ENCODE assay signal across 1 fruit fly cellular context in the genomic region with DNA sequence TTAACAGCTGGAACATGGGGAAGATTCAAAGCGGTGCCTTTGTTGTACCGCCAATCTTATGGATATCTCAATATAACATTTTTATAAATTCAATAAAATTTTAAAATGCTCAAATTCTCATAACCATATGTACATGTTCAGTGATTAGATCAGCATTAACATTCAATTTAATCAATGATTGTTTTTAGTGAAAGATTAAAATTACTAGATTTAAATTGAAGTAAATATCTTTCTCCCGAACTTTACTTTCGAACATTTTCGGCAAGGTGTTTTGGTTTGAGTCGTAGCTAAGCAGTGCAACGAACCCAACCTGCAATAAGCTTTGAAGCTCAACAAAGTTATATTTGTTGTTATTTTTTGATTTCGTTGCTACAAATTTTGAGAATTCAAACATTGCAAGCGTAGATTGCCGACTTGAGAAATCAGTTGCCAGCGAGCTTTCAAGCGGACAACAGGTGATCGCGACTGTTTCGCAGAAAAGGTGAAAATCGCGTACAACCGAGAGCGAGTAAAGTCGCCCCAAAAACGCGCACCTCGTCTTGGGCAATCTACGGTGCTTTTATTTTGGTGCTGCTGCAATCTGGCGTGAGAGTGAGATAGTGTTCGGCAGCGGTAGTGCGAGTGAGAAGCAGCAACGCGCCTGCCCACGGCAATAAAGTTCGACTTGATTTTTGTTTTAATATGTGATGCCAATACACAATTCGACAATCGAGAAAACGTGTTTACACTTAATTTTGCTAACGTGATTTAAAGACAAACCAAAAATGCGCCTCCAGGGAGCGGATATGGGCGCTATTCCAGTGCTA.
TF ChIP-seq lines count a peak whose summit lies in the region.

A gene (plus strand): TSS at position 423 of the 806 bp plus-strand sequence.

TF ChIP-seq in whole organism, embryonic, 481 proteins besides CTCF, POLR2A, EP300 and RAD21 (continued from another document):
- TF ChIP-seq CG5245 (GFP tag; optimal IDR thresholded peaks at IDR 0.05; lab: Kevin White, UChicago) (peak; percentile 11), sisA (GFP tag; IDR thresholded peaks at IDR 0.05; lab: Robert Waterston, UW) (no peak), MTF-1 (GFP tag; optimal IDR thresholded peaks at IDR 0.05; lab: Kevin White, UChicago; ENCODE audit: borderline replicate concordance) (no peak), al (GFP tag; IDR thresholded peaks at IDR 0.05; lab: Robert Waterston, UW) (peak; percentile 35), CG1529 (GFP tag; optimal IDR thresholded peaks at IDR 0.05; lab: Kevin White, UChicago) (no peak), schlank (tag; optimal IDR thresholded peaks at IDR 0.05; lab: Kevin White, UChicago) (no peak), CG3847 (GFP tag; IDR thresholded peaks at IDR 0.05; lab: Robert Waterston, UW) (0 out of 2 replicates have a peak, but pooled peaks have one; percentile 19), Poxn (GFP tag; IDR thresholded peaks at IDR 0.05; lab: Robert Waterston, UW) (no peak), CG4820 (GFP tag; optimal IDR thresholded peaks at IDR 0.05; lab: Kevin White, UChicago) (peak; percentile 14), salm (tag; optimal IDR thresholded peaks at IDR 0.05; lab: Kevin White, UChicago) (no peak), amos (GFP tag; IDR thresholded peaks at IDR 0.05; lab: Robert Waterston, UW; ENCODE audit: partially characterized antibody) (no peak; the same call in 1 of the 2 replicates), Fer2 (tag; optimal IDR thresholded peaks at IDR 0.05; lab: Kevin White, UChicago) (no peak), ro (GFP tag; IDR thresholded peaks at IDR 0.05; lab: Robert Waterston, UW) (no peak), p53 (GFP tag; optimal IDR thresholded peaks at IDR 0.05; lab: Kevin White, UChicago) (no peak), Neu2 (GFP tag; optimal IDR thresholded peaks at IDR 0.05; lab: Kevin White, UChicago; ENCODE audit: borderline replicate concordance) (no peak), Fer3 (tag; optimal IDR thresholded peaks at IDR 0.05; lab: Kevin White, UChicago) (peak; percentile 33), peb (GFP tag; IDR thresholded peaks at IDR 0.05; lab: Robert Waterston, UW) (no peak), CG14050 (GFP tag; IDR thresholded peaks at IDR 0.05; lab: Robert Waterston, UW) (no peak), pros (GFP tag; optimal IDR thresholded peaks at IDR 0.05; lab: Kevin White, UChicago) (no peak), Nf-YB (GFP tag; optimal IDR thresholded peaks at IDR 0.05; lab: Kevin White, UChicago) (no peak), bigmax (GFP tag; optimal IDR thresholded peaks at IDR 0.05; lab: Kevin White, UChicago) (peak; percentile 13), CG6791 (GFP tag; IDR thresholded peaks at IDR 0.05; lab: Robert Waterston, UW; ENCODE audit: partially characterized antibody) (no peak), CG12942 (GFP tag; optimal IDR thresholded peaks at IDR 0.05; lab: Kevin White, UChicago) (no peak), Nf-YA (GFP tag; IDR thresholded peaks at IDR 0.05; lab: Robert Waterston, UW) (no peak), Asciz (GFP tag; optimal IDR thresholded peaks at IDR 0.05; lab: Kevin White, UChicago) (no peak), hth (optimal IDR thresholded peaks at IDR 0.05; lab: Kevin White, UChicago) (no peak), hbn (GFP tag; IDR thresholded peaks at IDR 0.05; lab: Robert Waterston, UW; ENCODE audit: partially characterized antibody) (no peak), CG7987 (GFP tag; optimal IDR thresholded peaks at IDR 0.05; lab: Kevin White, UChicago) (no peak), vnd (GFP tag; IDR thresholded peaks at IDR 0.05; lab: Robert Waterston, UW; ENCODE audit: partially characterized antibody) (no peak), Gsc (GFP tag; IDR thresholded peaks at IDR 0.05; lab: Robert Waterston, UW) (no peak), Lim3 (GFP tag; IDR thresholded peaks at IDR 0.05; lab: Robert Waterston, UW) (no peak), D (optimal IDR thresholded peaks at IDR 0.05; lab: Kevin White, UChicago) (no peak), D (GFP tag; optimal IDR thresholded peaks at IDR 0.05; lab: Kevin White, UChicago) (no peak), NC2β (GFP tag; optimal IDR thresholded peaks at IDR 0.05; lab: Kevin White, UChicago) (no peak), Ssrp (tag; optimal IDR thresholded peaks at IDR 0.05; lab: Kevin White, UChicago) (no peak), sim (GFP tag; IDR thresholded peaks at IDR 0.05; lab: Robert Waterston, UW) (no peak), CG8290 (GFP tag; optimal IDR thresholded peaks at IDR 0.05; lab: Kevin White, UChicago) (no peak), CG8290 (tag; optimal IDR thresholded peaks at IDR 0.05; lab: Kevin White, UChicago) (peak in 1 of 2 experiments; percentile 55), slou (GFP tag; optimal IDR thresholded peaks at IDR 0.05; lab: Kevin White, UChicago) (no peak), CG5180 (GFP tag; optimal IDR thresholded peaks at IDR 0.05; lab: Kevin White, UChicago) (no peak), Dek (tag; optimal IDR thresholded peaks at IDR 0.05; lab: Kevin White, UChicago) (no peak), Blimp-1 (GFP tag; optimal IDR thresholded peaks at IDR 0.05; lab: Kevin White, UChicago) (peak; percentile 27), CG42726 (GFP tag; IDR thresholded peaks at IDR 0.05; lab: Robert Waterston, UW; ENCODE audit: partially characterized antibody) (no peak; the same call in 1 of the 2 replicates), Eip74EF (GFP tag; optimal IDR thresholded peaks at IDR 0.05; lab: Kevin White, UChicago) (no peak), Xbp1 (GFP tag; optimal IDR thresholded peaks at IDR 0.05; lab: Kevin White, UChicago) (peak; percentile 28), CG3281 (GFP tag; optimal IDR thresholded peaks at IDR 0.05; lab: Kevin White, UChicago) (no peak), CG34224 (GFP tag; IDR thresholded peaks at IDR 0.05; lab: Robert Waterston, UW; ENCODE audit: partially characterized antibody) (no peak), CG16815 (GFP tag; optimal IDR thresholded peaks at IDR 0.05; lab: Kevin White, UChicago) (no peak), dmrt11E (tag; optimal IDR thresholded peaks at IDR 0.05; lab: Kevin White, UChicago) (no peak), CG2678 (tag; optimal IDR thresholded peaks at IDR 0.05; lab: Kevin White, UChicago) (no peak), crp (GFP tag; optimal IDR thresholded peaks at IDR 0.05; lab: Kevin White, UChicago) (no peak), lilli (GFP tag; optimal IDR thresholded peaks at IDR 0.05; lab: Kevin White, UChicago) (peak; percentile 61), CG2199 (GFP tag; IDR thresholded peaks at IDR 0.05; lab: Robert Waterston, UW) (peak; percentile 24; the same call in 1 of the 3 replicates), Deaf1 (tag; optimal IDR thresholded peaks at IDR 0.05; lab: Kevin White, UChicago) (peak; percentile 25), bbx (GFP tag; IDR thresholded peaks at IDR 0.05; lab: Robert Waterston, UW; ENCODE audit: partially characterized antibody) (peak; percentile 26; the same call in 1 of the 2 replicates), Mes4 (GFP tag; optimal IDR thresholded peaks at IDR 0.05; lab: Kevin White, UChicago) (no peak), zfh2 (GFP tag; optimal IDR thresholded peaks at IDR 0.05; lab: Kevin White, UChicago) (peak; percentile 15), CG8388 (GFP tag; optimal IDR thresholded peaks at IDR 0.05; lab: Kevin White, UChicago) (no peak), ac (GFP tag; optimal IDR thresholded peaks at IDR 0.05; lab: Kevin White, UChicago) (no peak), CHES-1-like (GFP tag; optimal IDR thresholded peaks at IDR 0.05; lab: Kevin White, UChicago) (peak; percentile 32), chif (GFP tag; optimal IDR thresholded peaks at IDR 0.05; lab: Kevin White, UChicago) (no peak), ase (GFP tag; IDR thresholded peaks at IDR 0.05; lab: Robert Waterston, UW) (no peak), CG6854 (GFP tag; optimal IDR thresholded peaks at IDR 0.05; lab: Kevin White, UChicago) (no peak), Sry-β (GFP tag; optimal IDR thresholded peaks at IDR 0.05; lab: Kevin White, UChicago) (no peak), croc (GFP tag; conservative IDR thresholded peaks at IDR 0.05; lab: Robert Waterston, UW) (no peak), sug (tag; optimal IDR thresholded peaks at IDR 0.05; lab: Kevin White, UChicago) (peak; percentile 6), CG13424 (tag; optimal IDR thresholded peaks at IDR 0.05; lab: Kevin White, UChicago) (no peak), CG9876 (GFP tag; optimal IDR thresholded peaks at IDR 0.05; lab: Kevin White, UChicago) (no peak), Abd-B (GFP tag; optimal IDR thresholded peaks at IDR 0.05; lab: Kevin White, UChicago) (no peak), CG14710 (tag; optimal IDR thresholded peaks at IDR 0.05; lab: Kevin White, UChicago) (no peak), tll (GFP tag; optimal IDR thresholded peaks at IDR 0.05; lab: Kevin White, UChicago) (no peak), CG8359 (GFP tag; optimal IDR thresholded peaks at IDR 0.05; lab: Kevin White, UChicago; ENCODE audit: borderline replicate concordance) (peak; percentile 99), CG10565 (GFP tag; optimal IDR thresholded peaks at IDR 0.05; lab: Kevin White, UChicago) (no peak), CG17829 (tag; optimal IDR thresholded peaks at IDR 0.05; lab: Kevin White, UChicago) (no peak), ind (GFP tag; optimal IDR thresholded peaks at IDR 0.05; lab: Kevin White, UChicago) (peak; percentile 24), lab (GFP tag; optimal IDR thresholded peaks at IDR 0.05; lab: Kevin White, UChicago) (peak; percentile 36), CG15073 (GFP tag; optimal IDR thresholded peaks at IDR 0.05; lab: Kevin White, UChicago) (no peak), oc (tag; optimal IDR thresholded peaks at IDR 0.05; lab: Kevin White, UChicago) (peak; percentile 50), sna (GFP tag; IDR thresholded peaks at IDR 0.05; lab: Robert Waterston, UW; ENCODE audit: partially characterized antibody) (no peak), CkIIα-i1 (GFP tag; IDR thresholded peaks at IDR 0.05; lab: Robert Waterston, UW) (no peak), so (GFP tag; IDR thresholded peaks at IDR 0.05; lab: Robert Waterston, UW) (0 out of 3 replicates have a peak, but pooled peaks have one; percentile 9), CG9797 (GFP tag; optimal IDR thresholded peaks at IDR 0.05; lab: Kevin White, UChicago) (no peak), Awh (GFP tag; IDR thresholded peaks at IDR 0.05; lab: Robert Waterston, UW) (0 out of 2 replicates have a peak, but pooled peaks have one; percentile 29), CG8089 (GFP tag; optimal IDR thresholded peaks at IDR 0.05; lab: Kevin White, UChicago) (no peak), CG11723 (GFP tag; optimal IDR thresholded peaks at IDR 0.05; lab: Kevin White, UChicago) (no peak), mld (GFP tag; IDR thresholded peaks at IDR 0.05; lab: Robert Waterston, UW; ENCODE audit: partially characterized antibody) (no peak), ranshi (GFP tag; IDR thresholded peaks at IDR 0.05; lab: Robert Waterston, UW) (no peak), sqz (GFP tag; optimal IDR thresholded peaks at IDR 0.05; lab: Kevin White, UChicago) (no peak), eyg (GFP tag; optimal IDR thresholded peaks at IDR 0.05; lab: Kevin White, UChicago) (no peak), CG34376 (GFP tag; optimal IDR thresholded peaks at IDR 0.05; lab: Kevin White, UChicago) (no peak), CG4730 (GFP tag; IDR thresholded peaks at IDR 0.05; lab: Robert Waterston, UW) (no peak), CG4707 (GFP tag; optimal IDR thresholded peaks at IDR 0.05; lab: Kevin White, UChicago) (no peak), CG14860 (GFP tag; IDR thresholded peaks at IDR 0.05; lab: Robert Waterston, UW; ENCODE audit: partially characterized antibody) (no peak), CG13296 (GFP tag; optimal IDR thresholded peaks at IDR 0.05; lab: Kevin White, UChicago) (no peak), CG10431 (GFP tag; optimal IDR thresholded peaks at IDR 0.05; lab: Kevin White, UChicago) (no peak), D19B (GFP tag; optimal IDR thresholded peaks at IDR 0.05; lab: Kevin White, UChicago) (no peak), CG7556 (GFP tag; optimal IDR thresholded peaks at IDR 0.05; lab: Kevin White, UChicago) (no peak), Ptx1 (GFP tag; IDR thresholded peaks at IDR 0.05; lab: Robert Waterston, UW) (peak; percentile 24; the same call in 1 of the 2 replicates), CG7271 (tag; optimal IDR thresholded peaks at IDR 0.05; lab: Kevin White, UChicago) (no peak), CG15514 (GFP tag; optimal IDR thresholded peaks at IDR 0.05; lab: Kevin White, UChicago) (peak; percentile 33), sens (GFP tag; lab: Kevin White, UChicago) (peak; percentile 80), MBD-R2 (GFP tag; IDR thresholded peaks at IDR 0.05; lab: Robert Waterston, UW) (no peak), ara (GFP tag; IDR thresholded peaks at IDR 0.05; lab: Robert Waterston, UW) (no peak), Opbp (GFP tag; IDR thresholded peaks at IDR 0.05; lab: Robert Waterston, UW; ENCODE audit: partially characterized antibody) (no peak), Doc2 (GFP tag; IDR thresholded peaks at IDR 0.05; lab: Robert Waterston, UW) (no peak), usp (GFP tag; optimal IDR thresholded peaks at IDR 0.05; lab: Kevin White, UChicago) (no peak), CG5953 (GFP tag; IDR thresholded peaks at IDR 0.05; lab: Robert Waterston, UW) (no peak), CG1603 (tag; optimal IDR thresholded peaks at IDR 0.05; lab: Kevin White, UChicago) (no peak), CG12104 (GFP tag; optimal IDR thresholded peaks at IDR 0.05; lab: Kevin White, UChicago) (no peak), fd96Cb (tag; optimal IDR thresholded peaks at IDR 0.05; lab: Kevin White, UChicago) (no peak), CG10274 (GFP tag; optimal IDR thresholded peaks at IDR 0.05; lab: Kevin White, UChicago) (no peak), ato (GFP tag; IDR thresholded peaks at IDR 0.05; lab: Robert Waterston, UW; ENCODE audit: partially characterized antibody) (no peak), CG10654 (GFP tag; optimal IDR thresholded peaks at IDR 0.05; lab: Kevin White, UChicago) (no peak), CG9437 (GFP tag; optimal IDR thresholded peaks at IDR 0.05; lab: Kevin White, UChicago) (no peak), onecut (GFP tag; IDR thresholded peaks at IDR 0.05; lab: Robert Waterston, UW) (no peak), Jarid2 (GFP tag; optimal IDR thresholded peaks at IDR 0.05; lab: Kevin White, UChicago) (peak; percentile 55), esg (GFP tag; conservative IDR thresholded peaks at IDR 0.05; lab: Robert Waterston, UW) (no peak), CG9609 (GFP tag; optimal IDR thresholded peaks at IDR 0.05; lab: Kevin White, UChicago) (no peak), CG1647 (GFP tag; optimal IDR thresholded peaks at IDR 0.05; lab: Kevin White, UChicago) (no peak), B-H1 (GFP tag; IDR thresholded peaks at IDR 0.05; lab: Robert Waterston, UW) (no peak), tx (GFP tag; optimal IDR thresholded peaks at IDR 0.05; lab: Kevin White, UChicago) (no peak), pan (optimal IDR thresholded peaks at IDR 0.05; lab: Kevin White, UChicago) (no peak), pan (GFP tag; optimal IDR thresholded peaks at IDR 0.05 in 1 of 2, IDR thresholded peaks at IDR 0.05 in 1 of 2) (no peak), CG18599 (GFP tag; optimal IDR thresholded peaks at IDR 0.05; lab: Kevin White, UChicago) (peak; percentile 36)
